Fruit fly (Drosophila melanogaster): ENCODE measurements around the gene mrn.
A peak's percentile ranks its signal among the peaks of the same experiment; 100 is the strongest.

The mrn gene

dm6 chr3L:15563058-15563850, 17.1 kb downstream of the mrn start, which contains the start of the genes CG7739 and SCCRO:
CG7739 (minus strand) TSS chr3L:15563065.
SCCRO (plus strand) TSS chr3L:15563427.
- TF ChIP-seq Dif (GFP tag; optimal IDR thresholded peaks at IDR 0.05; ENCODE audit: partially characterized antibody) (no peak), Abd-B (GFP tag; optimal IDR thresholded peaks at IDR 0.05) (no peak), Vsx2 (GFP tag; optimal IDR thresholded peaks at IDR 0.05; ENCODE audit: partially characterized antibody) (no peak), Sp1 (GFP tag; optimal IDR thresholded peaks at IDR 0.05) (peak; percentile 41), jim (GFP tag; optimal IDR thresholded peaks at IDR 0.05) (peak; percentile 45), rgr (GFP tag; optimal IDR thresholded peaks at IDR 0.05) (peak; percentile 65), OdsH (GFP tag; optimal IDR thresholded peaks at IDR 0.05) (peak; percentile 22), foxo (GFP tag; optimal IDR thresholded peaks at IDR 0.05) (peak in 1 of 2 experiments; percentile 62), dl (GFP tag; optimal IDR thresholded peaks at IDR 0.05; ENCODE audit: insufficient read depth in 1 of 2, partially characterized antibody in 2 of 2) (no peak), psq (GFP tag; optimal IDR thresholded peaks at IDR 0.05) (peak; percentile 38), Hnf4 (GFP tag; optimal IDR thresholded peaks at IDR 0.05) (peak; percentile 69), GATAd (GFP tag; optimal IDR thresholded peaks at IDR 0.05) (no peak), HLH106 (tag; optimal IDR thresholded peaks at IDR 0.05) (peak; percentile 70), h (GFP tag; optimal IDR thresholded peaks at IDR 0.05) (peak; percentile 26), CG9705 (GFP tag; optimal IDR thresholded peaks at IDR 0.05) (peak; percentile 11), dsf (GFP tag; optimal IDR thresholded peaks at IDR 0.05; ENCODE audit: borderline replicate concordance) (peak; percentile 11), CrebA (GFP tag; optimal IDR thresholded peaks at IDR 0.05; ENCODE audit: borderline replicate concordance) (no peak), sage (GFP tag; optimal IDR thresholded peaks at IDR 0.05) (no peak), Hr83 (GFP tag; optimal IDR thresholded peaks at IDR 0.05; ENCODE audit: poor library complexity, severe bottlenecking) (peak; percentile 90), fru (GFP tag; optimal IDR thresholded peaks at IDR 0.05) (peak; percentile 3), Rel (GFP tag; optimal IDR thresholded peaks at IDR 0.05) (no peak), Rel (tag; optimal IDR thresholded peaks at IDR 0.05) (peak; percentile 22), usp (GFP tag; optimal IDR thresholded peaks at IDR 0.05) (no peak), br (GFP tag; optimal IDR thresholded peaks at IDR 0.05) (peak; percentile 30)

- TF ChIP-seq Vsx2 (GFP tag; optimal IDR thresholded peaks at IDR 0.05; ENCODE audit: partially characterized antibody) (no peak), pan (optimal IDR thresholded peaks at IDR 0.05) (no peak), tai (GFP tag; optimal IDR thresholded peaks at IDR 0.05) (no peak), Rel (GFP tag; optimal IDR thresholded peaks at IDR 0.05) (no peak), Rel (tag; optimal IDR thresholded peaks at IDR 0.05) (peak; percentile 45), Hr78 (GFP tag; optimal IDR thresholded peaks at IDR 0.05) (no peak)
These were observed 17.6 kb downstream of the mrn start for dm6 chr3L:15562727-15563057.

- no peak for TF ChIP-seq brk (GFP tag; optimal IDR thresholded peaks at IDR 0.05)
- TF ChIP-seq pan (optimal IDR thresholded peaks at IDR 0.05), result no peak
- TF ChIP-seq dl (GFP tag; optimal IDR thresholded peaks at IDR 0.05; ENCODE audit: insufficient read depth in 1 of 2, partially characterized antibody in 2 of 2), result peak in 1 of 2 experiments; percentile 7
- peak; percentile 56 for TF ChIP-seq Sp1 (GFP tag; optimal IDR thresholded peaks at IDR 0.05)
- TF ChIP-seq sage (GFP tag; optimal IDR thresholded peaks at IDR 0.05), result peak; percentile 35
- TF ChIP-seq Hr83 (GFP tag; optimal IDR thresholded peaks at IDR 0.05; ENCODE audit: poor library complexity, severe bottlenecking), result peak; percentile 54
- no peak for TF ChIP-seq dsf (GFP tag; optimal IDR thresholded peaks at IDR 0.05; ENCODE audit: borderline replicate concordance)
- TF ChIP-seq Rel (GFP tag; optimal IDR thresholded peaks at IDR 0.05), result no peak
- peak; percentile 100 for TF ChIP-seq Rel (tag; optimal IDR thresholded peaks at IDR 0.05)
- peak; percentile 79 for TF ChIP-seq Dfd (GFP tag; optimal IDR thresholded peaks at IDR 0.05)
- TF ChIP-seq h (GFP tag; optimal IDR thresholded peaks at IDR 0.05), result peak; percentile 24
- TF ChIP-seq fru (GFP tag; optimal IDR thresholded peaks at IDR 0.05), result peak; percentile 27
- peak; percentile 45 for TF ChIP-seq br (GFP tag; optimal IDR thresholded peaks at IDR 0.05)
- TF ChIP-seq Hnf4 (GFP tag; optimal IDR thresholded peaks at IDR 0.05), result peak; percentile 65
- TF ChIP-seq ey (GFP tag; optimal IDR thresholded peaks at IDR 0.05), result no peak
- TF ChIP-seq HLH106 (tag; optimal IDR thresholded peaks at IDR 0.05), result peak; percentile 13
- peak; percentile 36 for TF ChIP-seq Myc (optimal IDR thresholded peaks at IDR 0.05)
- TF ChIP-seq Jra (GFP tag; optimal IDR thresholded peaks at IDR 0.05), result peak; percentile 76
These were observed 26.2 kb downstream of the mrn start, which contains the start of gene AGO2 for dm6 chr3L:15553993-15554644. AGO2 (plus strand) TSS chr3L:15554113.

All from whole organism, wandering third instar larva.